Worm (Caenorhabditis elegans): ENCODE measurements around the gene mett-10.

Gene mett-10

ce11 chrIII:10085574-10085973 is 29.3 kb upstream of the mett-10 start:
- TF ChIP-seq xbp-1 (tag; optimal IDR thresholded peaks at IDR 0.05) (no peak), dpl-1 (GFP tag; optimal IDR thresholded peaks at IDR 0.05) (no peak), lsy-2 (tag; optimal IDR thresholded peaks at IDR 0.05) (no peak), snpc-4 (tag; optimal IDR thresholded peaks at IDR 0.05) (no peak), C16A3.4 (tag; optimal IDR thresholded peaks at IDR 0.05) (no peak), unc-98 (GFP tag; IDR thresholded peaks at IDR 0.05) (no peak), C04F5.9 (tag; optimal IDR thresholded peaks at IDR 0.05) (no peak), nhr-77 (tag; optimal IDR thresholded peaks at IDR 0.05) (no peak), elt-3 (tag; optimal IDR thresholded peaks at IDR 0.05) (no peak), mef-2 (tag; optimal IDR thresholded peaks at IDR 0.05) (no peak), lir-3 (tag; optimal IDR thresholded peaks at IDR 0.05; ENCODE audit: poor library complexity) (no peak), swsn-7 (tag; optimal IDR thresholded peaks at IDR 0.05) (no peak), nhr-90 (tag; optimal IDR thresholded peaks at IDR 0.05; ENCODE audit: poor library complexity) (no peak), nhr-84 (tag; optimal IDR thresholded peaks at IDR 0.05) (no peak), egl-27 (tag; optimal IDR thresholded peaks at IDR 0.05) (no peak), skn-1 (tag; optimal IDR thresholded peaks at IDR 0.05) (no peak), fkh-10 (GFP tag; optimal IDR thresholded peaks at IDR 0.05) (no peak)

ce11 chrIII:10085983-10086382 is 28.9 kb upstream of the mett-10 start, which contains the start of gene T16H12.2:
T16H12.2 (plus strand) TSS chrIII:10086283.
- no peak for TF ChIP-seq zip-4 (GFP tag; optimal IDR thresholded peaks at IDR 0.05)
- no peak for TF ChIP-seq unc-30 (tag; optimal IDR thresholded peaks at IDR 0.05)

ce11 chrIII:10088508-10088981 is 26.3 kb upstream of the mett-10 start, which contains the start of gene hal-2:
hal-2 (minus strand) TSS chrIII:10088931.
- no peak for TF ChIP-seq xbp-1 (tag; optimal IDR thresholded peaks at IDR 0.05)

- peak; percentile 4 for TF ChIP-seq nhr-85 (tag)
- no peak for TF ChIP-seq swsn-7 (tag; optimal IDR thresholded peaks at IDR 0.05)
Measured at ce11 chrIII:10090685-10091084, 24.2 kb upstream of the mett-10 start, which contains the start of gene gtf-2H2C. gtf-2H2C (minus strand) TSS chrIII:10090785.

- TF ChIP-seq mef-2 (tag; optimal IDR thresholded peaks at IDR 0.05) = no peak
- TF ChIP-seq unc-130 (tag; optimal IDR thresholded peaks at IDR 0.05) = no peak
- TF ChIP-seq lin-39 (tag; optimal IDR thresholded peaks at IDR 0.05) = no peak
- no peak for TF ChIP-seq sptf-1 (tag; optimal IDR thresholded peaks at IDR 0.05)
- no peak for TF ChIP-seq alr-1 (tag; optimal IDR thresholded peaks at IDR 0.05; ENCODE audit: borderline replicate concordance)
- peak; percentile 45 to 93 for TF ChIP-seq efl-1 (optimal IDR thresholded peaks at IDR 0.05)
- TF ChIP-seq efl-1 (GFP tag; optimal IDR thresholded peaks at IDR 0.05 in 1 of 2) = peak; percentile 90 to 99
- TF ChIP-seq ceh-82 (tag; optimal IDR thresholded peaks at IDR 0.05) = no peak
- no peak for TF ChIP-seq fkh-4 (tag; optimal IDR thresholded peaks at IDR 0.05; ENCODE audit: borderline replicate concordance)
- TF ChIP-seq nhr-11 (tag; optimal IDR thresholded peaks at IDR 0.05) = no peak
- peak; percentile 21 for TF ChIP-seq snu-23 (GFP tag; optimal IDR thresholded peaks at IDR 0.05)
- no peak for TF ChIP-seq fkh-8 (tag; optimal IDR thresholded peaks at IDR 0.05)
- no peak for TF ChIP-seq unc-98 (GFP tag; IDR thresholded peaks at IDR 0.05)
- peak; percentile 21 for TF ChIP-seq nhr-71 (tag; optimal IDR thresholded peaks at IDR 0.05)
- no peak for TF ChIP-seq nhr-12 (tag; optimal IDR thresholded peaks at IDR 0.05)
- TF ChIP-seq C34B4.2 (tag; optimal IDR thresholded peaks at IDR 0.05) = no peak
- TF ChIP-seq ces-1 (GFP tag; optimal IDR thresholded peaks at IDR 0.05) = no peak
- TF ChIP-seq Y116A8C.19 (tag; optimal IDR thresholded peaks at IDR 0.05; ENCODE audit: borderline replicate concordance) = no peak
- TF ChIP-seq lin-14 (GFP tag; optimal IDR thresholded peaks at IDR 0.05) = no peak
- TF ChIP-seq nhr-20 (tag; optimal IDR thresholded peaks at IDR 0.05) = no peak
- TF ChIP-seq aly-2 (tag; optimal IDR thresholded peaks at IDR 0.05) = no peak
- TF ChIP-seq lir-3 (tag; optimal IDR thresholded peaks at IDR 0.05; ENCODE audit: poor library complexity) = no peak
- no peak for TF ChIP-seq ama-1 (optimal IDR thresholded peaks at IDR 0.05)
- TF ChIP-seq irx-1 (tag; optimal IDR thresholded peaks at IDR 0.05) = no peak
- TF ChIP-seq isw-1 (GFP tag; IDR thresholded peaks at IDR 0.05) = no peak
- no peak for TF ChIP-seq nhr-85 (tag)
- TF ChIP-seq nhr-47 (tag; optimal IDR thresholded peaks at IDR 0.05) = peak; percentile 13
- TF ChIP-seq aha-1 (tag; optimal IDR thresholded peaks at IDR 0.05) = no peak
- TF ChIP-seq egl-27 (tag; optimal IDR thresholded peaks at IDR 0.05) = no peak
- no peak for TF ChIP-seq ztf-11 (tag; optimal IDR thresholded peaks at IDR 0.05)
- TF ChIP-seq lin-15B (tag; optimal IDR thresholded peaks at IDR 0.05) = peak; percentile 0
- no peak for TF ChIP-seq unc-30 (tag; optimal IDR thresholded peaks at IDR 0.05)
Measured at ce11 chrIII:10093093-10093492, 21.7 kb upstream of the mett-10 start.
